Worm (Caenorhabditis elegans) whole organism, L4 larva: Measurements from ENCODE around the gene cox-14.

Experiments used
- Y5F2A.4 ChIP-seq: fragments of 200-800 bp; sonication (Bioruptor generic); optimal IDR thresholded peaks from 2 replicates; lab custom pipeline; 2018; ENCODE audit warnings: mild to moderate bottlenecking, missing genetic modification characterization, missing compliant biosample characterization
- cey-2 ChIP-seq: sonication (generic microtip); optimal IDR thresholded peaks from 3 replicates; lab custom pipeline; 2017; ENCODE audit warnings: missing genetic modification characterization, mild to moderate bottlenecking, missing compliant biosample characterization, antibody characterized with exemption, borderline replicate concordance; ENCODE audit not compliant: insufficient read depth
- unc-62 ChIP-seq, 3 experiments: fragments of 150-350 bp in 1 of 3; sonication (generic microtip); optimal IDR thresholded peaks in 2 of 3; peaks in 1 of 3; 1 replicate in 1 of 3; 2 replicates in 2 of 3; lab custom pipeline; 2014 to 2017; ENCODE audit warnings: missing biosample characterization in 3 of 3, missing genetic modification characterization in 3 of 3, missing genetic modification reagents in 3 of 3, missing genotype in 1 of 3

- TF ChIP-seq Y5F2A.4 (GFP tag; lab: Kevin White, UChicago) (no peak), unc-62 (GFP tag; optimal IDR thresholded peaks at IDR 0.05 in 1 of 2; lab: Kevin White, UChicago) (peak in 1 of 2 experiments; percentile 69), unc-62 (tag; optimal IDR thresholded peaks at IDR 0.05; lab: Kevin White, UChicago) (no peak), cey-2 (tag; lab: Kevin White, UChicago) (no peak)
These were observed 22.6 kb downstream of the cox-14 start for ce11 chrIII:10241332-10241829.
